Fruit fly (Drosophila melanogaster) whole organism, embryonic: ENCODE measurements around the gene CG14341.

ENCODE experiments used
- Atf3 ChIP-seq: fragments of 200-800 bp; sonication (Bioruptor generic); optimal IDR thresholded peaks from 3 replicates; lab custom pipeline; 2016; ENCODE audit warnings: missing biosample characterization, missing genetic modification characterization
- Atf6 ChIP-seq: fragments of 200-800 bp; sonication (Bioruptor generic); IDR thresholded peaks from 2 replicates; pipeline ENCODE4 v1.3.6; 2022; ENCODE audit warnings: missing biosample characterization, missing genetic modification characterization
- BEAF-32 ChIP-seq: fragments of 200-800 bp; sonication (Bioruptor generic); optimal IDR thresholded peaks from 3 replicates; lab custom pipeline; 2017; ENCODE audit warnings: missing biosample characterization, missing genetic modification characterization, mild to moderate bottlenecking, moderate library complexity, missing genetic modification reagents
- CG10959 ChIP-seq: fragments of 200-800 bp; sonication (Bioruptor generic); IDR thresholded peaks from 2 replicates; pipeline ENCODE4 v1.3.6; 2022; ENCODE audit warnings: missing biosample characterization, missing genetic modification characterization
- CG11085 ChIP-seq: fragments of 200-800 bp; sonication (Bioruptor generic); IDR thresholded peaks from 2 replicates; pipeline ENCODE4 v1.3.6; 2022; ENCODE audit warnings: missing biosample characterization, missing genetic modification characterization
- CG11247 ChIP-seq: fragments of 200-800 bp; sonication (Bioruptor generic); IDR thresholded peaks from 2 replicates; pipeline ENCODE4 v1.3.6; 2022; ENCODE audit warnings: missing biosample characterization, missing genetic modification characterization
- CG12659 ChIP-seq: fragments of 200-800 bp; sonication (Bioruptor generic); optimal IDR thresholded peaks from 3 replicates; lab custom pipeline; 2017; ENCODE audit warnings: mild to moderate bottlenecking, missing biosample characterization, missing genetic modification reagents, missing genetic modification characterization
- CG12769 ChIP-seq: fragments of 200-800 bp; sonication (Bioruptor generic); optimal IDR thresholded peaks from 2 replicates; lab custom pipeline; 2019; ENCODE audit warnings: missing biosample characterization, mild to moderate bottlenecking, missing genetic modification characterization, moderate library complexity
- CG13775 ChIP-seq: fragments of 200-800 bp; sonication (Bioruptor generic); optimal IDR thresholded peaks from 3 replicates; lab custom pipeline; 2017; ENCODE audit warnings: missing biosample characterization, mild to moderate bottlenecking, missing genetic modification characterization
- CG13894 ChIP-seq: fragments of 200-800 bp; sonication (Bioruptor generic); optimal IDR thresholded peaks from 3 replicates; lab custom pipeline; 2018; ENCODE audit warnings: missing biosample characterization, mild to moderate bottlenecking, missing genetic modification characterization, moderate library complexity
- CG15073 ChIP-seq: fragments of 200-800 bp; sonication (Bioruptor generic); optimal IDR thresholded peaks from 2 replicates; lab custom pipeline; 2016; ENCODE audit warnings: missing biosample characterization, missing genetic modification characterization
- CG17361 ChIP-seq: fragments of 200-800 bp; sonication (Bioruptor generic); IDR thresholded peaks from 3 replicates; pipeline ENCODE4 v1.3.6; 2022; ENCODE audit warnings: missing biosample characterization, missing genetic modification characterization
- CG17385 ChIP-seq: fragments of 200-800 bp; sonication (Bioruptor generic); optimal IDR thresholded peaks from 3 replicates; lab custom pipeline; 2018; ENCODE audit warnings: missing biosample characterization, mild to moderate bottlenecking, missing genetic modification characterization
- CG17829 ChIP-seq: fragments of 200-800 bp; optimal IDR thresholded peaks from 2 replicates; lab custom pipeline; 2019; ENCODE audit warnings: missing biosample characterization, mild to moderate bottlenecking, missing genetic modification characterization, moderate library complexity
- CG2712 ChIP-seq: fragments of 200-800 bp; optimal IDR thresholded peaks from 3 replicates; lab custom pipeline; 2019; ENCODE audit warnings: missing biosample characterization, mild to moderate bottlenecking, missing genetic modification characterization, moderate library complexity
- CG30403 ChIP-seq: fragments of 200-800 bp; sonication (Bioruptor generic); optimal IDR thresholded peaks from 3 replicates; lab custom pipeline; 2016; ENCODE audit warnings: missing biosample characterization, missing genetic modification characterization
- CG30431 ChIP-seq: fragments of 200-800 bp; sonication (Bioruptor generic); optimal IDR thresholded peaks from 2 replicates; lab custom pipeline; 2017; ENCODE audit warnings: missing biosample characterization, missing genetic modification characterization
- CG3847 ChIP-seq: fragments of 200-800 bp; sonication (Bioruptor generic); IDR thresholded peaks from 2 replicates; pipeline ENCODE4 v1.3.6; 2022; ENCODE audit warnings: missing biosample characterization, missing genetic modification characterization
- CG7745 ChIP-seq: fragments of 200-800 bp; sonication (Bioruptor generic); optimal IDR thresholded peaks from 2 replicates; lab custom pipeline; 2018; ENCODE audit warnings: missing biosample characterization, mild to moderate bottlenecking, missing genetic modification characterization, moderate library complexity
- CG8924 ChIP-seq: fragments of 200-800 bp; optimal IDR thresholded peaks from 3 replicates; lab custom pipeline; 2019; ENCODE audit warnings: missing biosample characterization, mild to moderate bottlenecking, missing genetic modification characterization, moderate library complexity
- CkIIα-i1 ChIP-seq: fragments of 200-800 bp; sonication (Bioruptor generic); IDR thresholded peaks from 2 replicates; pipeline ENCODE4 v1.3.6; 2022; ENCODE audit warnings: missing biosample characterization, missing genetic modification characterization
- Dek ChIP-seq: fragments of 200-800 bp; sonication (Bioruptor generic); optimal IDR thresholded peaks from 3 replicates; lab custom pipeline; 2019; ENCODE audit warnings: missing biosample characterization, mild to moderate bottlenecking, missing genetic modification characterization, moderate library complexity
- Dref ChIP-seq: fragments of 200-800 bp; sonication (Bioruptor generic); IDR thresholded peaks from 2 replicates; pipeline ENCODE4 v1.3.6; 2022; ENCODE audit warnings: missing biosample characterization, missing genetic modification characterization
- Hmr ChIP-seq: fragments of 200-800 bp; sonication (Bioruptor generic); optimal IDR thresholded peaks from 3 replicates; lab custom pipeline; 2017; ENCODE audit warnings: mild to moderate bottlenecking, missing biosample characterization, missing genetic modification reagents, missing genetic modification characterization
- Myb ChIP-seq: fragments of 200-800 bp; sonication (Bioruptor generic); optimal IDR thresholded peaks from 2 replicates; lab custom pipeline; 2016; ENCODE audit warnings: missing biosample characterization, missing genetic modification characterization
- NFAT ChIP-seq: fragments of 200-800 bp; sonication (Bioruptor generic); IDR thresholded peaks from 2 replicates; pipeline ENCODE4 v1.3.6; 2022; ENCODE audit warnings: missing biosample characterization, missing genetic modification characterization
- Optix ChIP-seq: fragments of 200-800 bp; sonication (Bioruptor generic); IDR thresholded peaks from 3 replicates; pipeline ENCODE4 v1.3.6; 2022; ENCODE audit warnings: missing biosample characterization, missing genetic modification characterization
- Sin3A ChIP-seq: fragments of >200 bp; optimal IDR thresholded peaks from 2 replicates; lab custom pipeline; 2018
- Ssrp ChIP-seq: fragments of 200-800 bp; sonication (Bioruptor generic); optimal IDR thresholded peaks from 2 replicates; lab custom pipeline; 2018; ENCODE audit warnings: missing biosample characterization, mild to moderate bottlenecking, missing genetic modification characterization, moderate library complexity
- Taf1 ChIP-seq: fragments of 200-800 bp; sonication (Bioruptor generic); IDR thresholded peaks from 2 replicates; pipeline ENCODE4 v1.3.6; 2022; ENCODE audit warnings: missing biosample characterization, missing genetic modification characterization
- Tbp ChIP-seq: fragments of >200 bp; optimal IDR thresholded peaks from 2 replicates; lab custom pipeline; 2018; ENCODE audit warnings: missing biosample characterization, missing genetic modification characterization
- bbx ChIP-seq: fragments of 200-800 bp; sonication (Bioruptor generic); IDR thresholded peaks from 2 replicates; pipeline ENCODE4 v1.3.6; 2022; ENCODE audit warnings: missing biosample characterization, missing genetic modification characterization; ENCODE audit not compliant: partially characterized antibody
- da ChIP-seq: fragments of 200-800 bp; sonication (Bioruptor generic); optimal IDR thresholded peaks from 2 replicates; lab custom pipeline; 2016; ENCODE audit warnings: missing biosample characterization, missing genetic modification characterization
- esg ChIP-seq: fragments of 200-800 bp; sonication (Bioruptor generic); conservative IDR thresholded peaks from 2 replicates; pipeline ENCODE4 v1.3.6; 2022; ENCODE audit warnings: missing biosample characterization, missing genetic modification characterization
- grn ChIP-seq: fragments of 200-800 bp; sonication (Bioruptor generic); optimal IDR thresholded peaks from 3 replicates; lab custom pipeline; 2017; ENCODE audit warnings: missing biosample characterization, missing genetic modification characterization
- jing ChIP-seq: fragments of 200-800 bp; sonication (Bioruptor generic); optimal IDR thresholded peaks from 2 replicates; lab custom pipeline; 2018; ENCODE audit warnings: missing biosample characterization, mild to moderate bottlenecking, missing genetic modification characterization
- ken ChIP-seq: fragments of 200-800 bp; sonication (Bioruptor generic); IDR thresholded peaks from 3 replicates; pipeline ENCODE4 v1.3.6; 2022; ENCODE audit warnings: missing biosample characterization, missing genetic modification characterization
- kni ChIP-seq: fragments of 200-800 bp; sonication (Bioruptor generic); optimal IDR thresholded peaks from 3 replicates; lab custom pipeline; 2017; ENCODE audit warnings: mild to moderate bottlenecking, missing biosample characterization, missing genetic modification reagents, missing genetic modification characterization
- lola ChIP-seq, 3 experiments: fragments of >200 bp in 2 of 3; fragments of 200-800 bp in 1 of 3; sonication (Bioruptor generic) in 1 of 3; optimal IDR thresholded peaks; 2 replicates each; lab custom pipeline; 2017 to 2019; ENCODE audit warnings: missing biosample characterization in 3 of 3, missing genetic modification characterization in 3 of 3, mild to moderate bottlenecking in 1 of 3, moderate library complexity in 1 of 3
- phol ChIP-seq: fragments of 200-800 bp; sonication (Bioruptor generic); optimal IDR thresholded peaks from 3 replicates; lab custom pipeline; 2018; ENCODE audit warnings: missing biosample characterization, mild to moderate bottlenecking, missing genetic modification characterization, moderate library complexity
- pnt ChIP-seq: fragments of 200-800 bp; sonication (Bioruptor generic); optimal IDR thresholded peaks from 3 replicates; lab custom pipeline; 2016; ENCODE audit warnings: missing biosample characterization, missing genetic modification characterization
- pzg ChIP-seq: fragments of 200-800 bp; sonication (Bioruptor generic); optimal IDR thresholded peaks from 3 replicates; lab custom pipeline; 2018; ENCODE audit warnings: missing biosample characterization, mild to moderate bottlenecking, missing genetic modification characterization, moderate library complexity
- row ChIP-seq: fragments of 200-800 bp; sonication (Bioruptor generic); IDR thresholded peaks from 3 replicates; pipeline ENCODE4 v1.3.6; 2022; ENCODE audit warnings: missing biosample characterization, missing genetic modification characterization
- sens-2 ChIP-seq: fragments of 200-800 bp; sonication (Bioruptor generic); IDR thresholded peaks from 2 replicates; pipeline ENCODE4 v1.3.6; 2022; ENCODE audit warnings: missing biosample characterization, missing genetic modification characterization
- slbo ChIP-seq: fragments of 200-800 bp; sonication (Bioruptor generic); IDR thresholded peaks from 2 replicates; pipeline ENCODE4 v1.3.6; 2022; ENCODE audit warnings: missing biosample characterization, missing genetic modification characterization
- sqz ChIP-seq: fragments of 200-800 bp; sonication (Bioruptor generic); optimal IDR thresholded peaks from 3 replicates; lab custom pipeline; 2018; ENCODE audit warnings: missing biosample characterization, mild to moderate bottlenecking, missing genetic modification characterization
- sr ChIP-seq: fragments of 200-800 bp; sonication (Bioruptor generic); IDR thresholded peaks from 3 replicates; pipeline ENCODE4 v1.3.6; 2022; ENCODE audit warnings: missing biosample characterization, missing genetic modification characterization
- ssp ChIP-seq: fragments of 200-800 bp; sonication (Bioruptor generic); IDR thresholded peaks from 2 replicates; pipeline ENCODE4 v1.3.6; 2022; ENCODE audit warnings: missing biosample characterization, missing genetic modification characterization
- stc ChIP-seq: fragments of 200-800 bp; sonication (Bioruptor generic); IDR thresholded peaks from 2 replicates; pipeline ENCODE4 v1.3.6; 2022; ENCODE audit warnings: missing biosample characterization, missing genetic modification characterization
- tup ChIP-seq: fragments of 200-800 bp; sonication (Bioruptor generic); optimal IDR thresholded peaks from 2 replicates; lab custom pipeline; 2016; ENCODE audit warnings: missing biosample characterization, mild to moderate bottlenecking, missing genetic modification characterization, moderate library complexity

Gene CG14341

dm6 chr2L:1157679-1158518 lies 8.4 kb upstream of the CG14341 start, which contains the start of gene capt (continued):
- TF ChIP-seq CG11247 (no peak; the same call in 1 of the 2 replicates), CG2712 (peak; percentile 24), Sin3A (lab: Kevin White, UChicago) (peak; percentile 54), CG13894 (tag; lab: Kevin White, UChicago) (no peak), ssp (GFP tag; lab: Robert Waterston, UW) (peak; percentile 41), CG13775 (peak; percentile 45), Atf6 (no peak), Tbp (GFP tag; lab: Kevin White, UChicago) (no peak), jing (GFP tag; lab: Kevin White, UChicago) (no peak), pnt (GFP tag; lab: Kevin White, UChicago) (no peak), bbx (GFP tag; lab: Robert Waterston, UW) (peak; percentile 25; the same call in 1 of the 2 replicates), CG17385 (GFP tag; lab: Kevin White, UChicago) (peak; percentile 10), BEAF-32 (peak; percentile 24), Hmr (GFP tag; lab: Kevin White, UChicago) (no peak), pzg (GFP tag; lab: Kevin White, UChicago) (peak; percentile 39), sens-2 (no peak), kni (GFP tag; lab: Kevin White, UChicago) (no peak), sqz (GFP tag; lab: Kevin White, UChicago) (no peak), Dref (GFP tag; lab: Robert Waterston, UW) (no peak), CG30403 (peak; percentile 55), Taf1 (GFP tag; lab: Robert Waterston, UW) (peak; percentile 53; the same call in 1 of the 2 replicates), Myb (GFP tag; lab: Kevin White, UChicago) (peak; percentile 10), slbo (GFP tag; lab: Robert Waterston, UW) (peak; percentile 68), row (GFP tag; lab: Robert Waterston, UW) (peak; percentile 94), lola (GFP tag; optimal IDR thresholded peaks at IDR 0.05; lab: Kevin White, UChicago) (peak in 1 of 3 experiments; percentile 48), Ssrp (tag; lab: Kevin White, UChicago) (peak; percentile 22), CG7745 (no peak), CG17361 (GFP tag; lab: Robert Waterston, UW) (peak; percentile 58; the same call in 2 of the 3 replicates), CG11085 (GFP tag; lab: Robert Waterston, UW) (no peak), CG3847 (GFP tag; lab: Robert Waterston, UW) (0 out of 2 replicates have a peak, but pooled peaks have one; percentile 11), sr (GFP tag; lab: Robert Waterston, UW) (peak; percentile 86), grn (GFP tag; lab: Kevin White, UChicago) (peak; percentile 11), CG12769 (tag; lab: Kevin White, UChicago) (no peak), esg (peak; percentile 31), stc (GFP tag; lab: Robert Waterston, UW) (no peak), Dek (tag; lab: Kevin White, UChicago) (peak; percentile 26), CG17829 (peak; percentile 18), CG12659 (GFP tag; lab: Kevin White, UChicago) (peak; percentile 28), phol (peak; percentile 23), CG30431 (GFP tag; lab: Kevin White, UChicago) (no peak), CG8924 (peak; percentile 35), Optix (GFP tag; lab: Robert Waterston, UW) (no peak), CG15073 (GFP tag; lab: Kevin White, UChicago) (no peak), CG10959 (GFP tag; lab: Robert Waterston, UW) (peak; percentile 89), CkIIα-i1 (no peak), ken (GFP tag; lab: Robert Waterston, UW) (no peak), tup (no peak), da (GFP tag; lab: Kevin White, UChicago) (no peak), Atf3 (GFP tag; lab: Kevin White, UChicago) (no peak), NFAT (peak; percentile 45; the same call in 1 of the 2 replicates)
